Fruit fly (Drosophila melanogaster) whole organism, embryonic: Measurements from ENCODE around the gene Ssk.

Experiments
- Abd-B ChIP-seq: fragments of 200-800 bp; sonication (Bioruptor generic); optimal IDR thresholded peaks from 2 replicates; lab custom pipeline; 2018; ENCODE audit warnings: missing biosample characterization, mild to moderate bottlenecking, missing genetic modification characterization, moderate library complexity
- BEAF-32 ChIP-seq: fragments of 200-800 bp; sonication (Bioruptor generic); optimal IDR thresholded peaks from 3 replicates; lab custom pipeline; 2017; ENCODE audit warnings: missing biosample characterization, missing genetic modification characterization, mild to moderate bottlenecking, moderate library complexity, missing genetic modification reagents
- Blimp-1 ChIP-seq: fragments of 200-800 bp; sonication (Bioruptor generic); optimal IDR thresholded peaks from 3 replicates; lab custom pipeline; 2018; ENCODE audit warnings: missing biosample characterization, missing genetic modification characterization, mild to moderate bottlenecking, moderate library complexity, missing genetic modification reagents
- CG11504 ChIP-seq: fragments of 200-800 bp; sonication (Bioruptor generic); optimal IDR thresholded peaks from 3 replicates; lab custom pipeline; 2019; ENCODE audit warnings: missing biosample characterization, mild to moderate bottlenecking, missing genetic modification characterization, moderate library complexity
- CG12391 ChIP-seq: fragments of 200-800 bp; sonication (Bioruptor generic); optimal IDR thresholded peaks from 3 replicates; lab custom pipeline; 2018; ENCODE audit warnings: missing biosample characterization, mild to moderate bottlenecking, missing genetic modification characterization, moderate library complexity
- CG13287 ChIP-seq: fragments of 200-800 bp; sonication (Bioruptor generic); IDR thresholded peaks from 2 replicates; pipeline ENCODE4 v1.3.6; 2022; ENCODE audit warnings: missing biosample characterization, missing genetic modification characterization; ENCODE audit not compliant: partially characterized antibody
- CG1647 ChIP-seq: fragments of 200-800 bp; sonication (Bioruptor generic); optimal IDR thresholded peaks from 3 replicates; lab custom pipeline; 2016; ENCODE audit warnings: missing biosample characterization, missing genetic modification characterization
- CG16813 ChIP-seq: fragments of 200-800 bp; sonication (Bioruptor generic); IDR thresholded peaks from 3 replicates; pipeline ENCODE4 v1.3.6; 2022; ENCODE audit warnings: missing biosample characterization, missing genetic modification characterization; ENCODE audit not compliant: partially characterized antibody
- CG2116 ChIP-seq: fragments of 200-800 bp; sonication (Bioruptor generic); optimal IDR thresholded peaks from 3 replicates; lab custom pipeline; 2018; ENCODE audit warnings: missing biosample characterization, mild to moderate bottlenecking, missing genetic modification characterization
- CG34224 ChIP-seq: fragments of 200-800 bp; sonication (Bioruptor generic); IDR thresholded peaks from 3 replicates; pipeline ENCODE4 v1.3.6; 2022; ENCODE audit warnings: missing biosample characterization, missing genetic modification characterization; ENCODE audit not compliant: partially characterized antibody
- CG5180 ChIP-seq: fragments of 200-800 bp; sonication (Bioruptor generic); optimal IDR thresholded peaks from 3 replicates; lab custom pipeline; 2017; ENCODE audit warnings: missing biosample characterization, missing genetic modification characterization, mild to moderate bottlenecking, moderate library complexity, missing genetic modification reagents
- CG8478 ChIP-seq: fragments of >200 bp; optimal IDR thresholded peaks from 2 replicates; lab custom pipeline; 2018
- D ChIP-seq, 2 experiments: fragments of 200-800 bp in 1 of 2; fragments of >200 bp in 1 of 2; sonication (Bioruptor generic) in 1 of 2; optimal IDR thresholded peaks; 2 replicates in 1 of 2; 3 replicates in 1 of 2; lab custom pipeline; 2017; ENCODE audit warnings: mild to moderate bottlenecking in 1 of 2, missing biosample characterization in 1 of 2, missing genetic modification characterization in 1 of 2, missing genetic modification reagents in 1 of 2
- Dfd ChIP-seq, 2 experiments: fragments of >200 bp; optimal IDR thresholded peaks; 2 replicates each; lab custom pipeline; 2017; ENCODE audit warnings: missing biosample characterization in 2 of 2, missing genetic modification characterization in 2 of 2
- Dref ChIP-seq: fragments of 200-800 bp; sonication (Bioruptor generic); IDR thresholded peaks from 2 replicates; pipeline ENCODE4 v1.3.6; 2022; ENCODE audit warnings: missing biosample characterization, missing genetic modification characterization
- Gsc ChIP-seq: fragments of 200-800 bp; sonication (Bioruptor generic); IDR thresholded peaks from 2 replicates; pipeline ENCODE4 v1.3.6; 2022; ENCODE audit warnings: missing biosample characterization, missing genetic modification characterization
- HLH4C ChIP-seq: fragments of 200-800 bp; sonication (Bioruptor generic); IDR thresholded peaks from 3 replicates; pipeline ENCODE4 v1.3.6; 2022; ENCODE audit warnings: missing biosample characterization, missing genetic modification characterization; ENCODE audit not compliant: partially characterized antibody
- Hey ChIP-seq: fragments of 200-800 bp; sonication (Bioruptor generic); optimal IDR thresholded peaks from 3 replicates; lab custom pipeline; 2018; ENCODE audit warnings: missing biosample characterization, mild to moderate bottlenecking, missing genetic modification characterization
- Hmx ChIP-seq: fragments of 200-800 bp; sonication (Bioruptor generic); optimal IDR thresholded peaks from 2 replicates; lab custom pipeline; 2016; ENCODE audit warnings: missing biosample characterization, missing genetic modification characterization
- Lim3 ChIP-seq: fragments of 200-800 bp; sonication (Bioruptor generic); IDR thresholded peaks from 2 replicates; pipeline ENCODE4 v1.3.6; 2022; ENCODE audit warnings: missing biosample characterization, missing genetic modification characterization
- MBD-R2 ChIP-seq: fragments of 200-800 bp; sonication (Bioruptor generic); IDR thresholded peaks from 2 replicates; pipeline ENCODE4 v1.3.6; 2022; ENCODE audit warnings: missing biosample characterization, missing genetic modification characterization
- Mad ChIP-seq: fragments of 200-800 bp; sonication (Bioruptor generic); optimal IDR thresholded peaks from 2 replicates; lab custom pipeline; 2016; ENCODE audit warnings: missing biosample characterization, missing genetic modification characterization
- Ptx1 ChIP-seq: fragments of 200-800 bp; sonication (Bioruptor generic); IDR thresholded peaks from 2 replicates; pipeline ENCODE4 v1.3.6; 2022; ENCODE audit warnings: missing biosample characterization, missing genetic modification characterization
- Scr ChIP-seq: fragments of 200-800 bp; sonication (Bioruptor generic); IDR thresholded peaks from 2 replicates; pipeline ENCODE4 v1.3.6; 2022; ENCODE audit warnings: missing biosample characterization, missing genetic modification characterization; ENCODE audit not compliant: partially characterized antibody
- Xbp1 ChIP-seq: fragments of 200-800 bp; sonication (Bioruptor generic); optimal IDR thresholded peaks from 3 replicates; lab custom pipeline; 2016; ENCODE audit warnings: missing biosample characterization, mild to moderate bottlenecking, missing genetic modification characterization
- amos ChIP-seq: fragments of 200-800 bp; sonication (Bioruptor generic); IDR thresholded peaks from 2 replicates; pipeline ENCODE4 v1.3.6; 2022; ENCODE audit warnings: missing biosample characterization, missing genetic modification characterization; ENCODE audit not compliant: partially characterized antibody
- ase ChIP-seq: fragments of 200-800 bp; sonication (Bioruptor generic); IDR thresholded peaks from 3 replicates; pipeline ENCODE4 v1.3.6; 2022; ENCODE audit warnings: missing biosample characterization, missing genetic modification characterization
- bbx ChIP-seq: fragments of 200-800 bp; sonication (Bioruptor generic); IDR thresholded peaks from 2 replicates; pipeline ENCODE4 v1.3.6; 2022; ENCODE audit warnings: missing biosample characterization, missing genetic modification characterization; ENCODE audit not compliant: partially characterized antibody
- bsh ChIP-seq, 2 experiments: fragments of 200-800 bp; sonication (Bioruptor generic); optimal IDR thresholded peaks; 2 replicates each; lab custom pipeline; 2017 to 2018; ENCODE audit warnings: mild to moderate bottlenecking in 2 of 2, missing biosample characterization in 2 of 2, missing genetic modification characterization in 2 of 2, moderate library complexity in 1 of 2
- caup ChIP-seq: fragments of 200-800 bp; sonication (Bioruptor generic); optimal IDR thresholded peaks from 3 replicates; lab custom pipeline; 2017; ENCODE audit warnings: missing biosample characterization, mild to moderate bottlenecking, missing genetic modification characterization, moderate library complexity; ENCODE audit not compliant: severe bottlenecking
- cg ChIP-seq: fragments of 200-800 bp; sonication (Bioruptor generic); optimal IDR thresholded peaks from 3 replicates; lab custom pipeline; 2019; ENCODE audit warnings: missing biosample characterization, mild to moderate bottlenecking, missing genetic modification characterization, moderate library complexity
- cwo ChIP-seq: fragments of 200-800 bp; sonication (Bioruptor generic); optimal IDR thresholded peaks from 3 replicates; lab custom pipeline; 2017; ENCODE audit warnings: missing biosample characterization, missing genetic modification characterization, mild to moderate bottlenecking, moderate library complexity, missing genetic modification reagents
- dmrt99B ChIP-seq: fragments of 200-800 bp; sonication (Bioruptor generic); optimal IDR thresholded peaks from 2 replicates; lab custom pipeline; 2018; ENCODE audit warnings: missing biosample characterization, mild to moderate bottlenecking, missing genetic modification characterization, moderate library complexity
- emc ChIP-seq: fragments of 200-800 bp; sonication (Bioruptor generic); optimal IDR thresholded peaks from 2 replicates; lab custom pipeline; 2016; ENCODE audit warnings: missing biosample characterization, missing genetic modification characterization
- ftz-f1 ChIP-seq: fragments of 200-800 bp; sonication (Bioruptor generic); optimal IDR thresholded peaks from 2 replicates; lab custom pipeline; 2016; ENCODE audit warnings: missing biosample characterization, missing genetic modification characterization
- inv ChIP-seq: fragments of 200-800 bp; sonication (Bioruptor generic); IDR thresholded peaks from 2 replicates; pipeline ENCODE4 v1.3.6; 2022; ENCODE audit warnings: missing biosample characterization, missing genetic modification characterization; ENCODE audit not compliant: partially characterized antibody
- lilli ChIP-seq: fragments of 200-800 bp; sonication (Bioruptor generic); optimal IDR thresholded peaks from 3 replicates; lab custom pipeline; 2016; ENCODE audit warnings: missing biosample characterization, missing genetic modification characterization
- mld ChIP-seq: fragments of 200-800 bp; sonication (Bioruptor generic); IDR thresholded peaks from 3 replicates; pipeline ENCODE4 v1.3.6; 2022; ENCODE audit warnings: missing biosample characterization, missing genetic modification characterization; ENCODE audit not compliant: partially characterized antibody
- peb ChIP-seq: fragments of 200-800 bp; sonication (Bioruptor generic); IDR thresholded peaks from 2 replicates; pipeline ENCODE4 v1.3.6; 2022; ENCODE audit warnings: missing biosample characterization, missing genetic modification characterization
- pzg ChIP-seq: fragments of 200-800 bp; sonication (Bioruptor generic); optimal IDR thresholded peaks from 3 replicates; lab custom pipeline; 2018; ENCODE audit warnings: missing biosample characterization, mild to moderate bottlenecking, missing genetic modification characterization, moderate library complexity
- rib ChIP-seq: fragments of 200-800 bp; sonication (Bioruptor generic); IDR thresholded peaks from 2 replicates; pipeline ENCODE4 v1.3.6; 2022; ENCODE audit warnings: missing biosample characterization, missing genetic modification characterization
- sens ChIP-seq: fragments of 200-800 bp; sonication (Bioruptor generic); peaks from one replicate; lab custom pipeline; 2016; ENCODE audit warnings: missing biosample characterization, missing genetic modification characterization
- sug ChIP-seq: fragments of 200-800 bp; optimal IDR thresholded peaks from 2 replicates; lab custom pipeline; 2019; ENCODE audit warnings: missing biosample characterization, mild to moderate bottlenecking, missing genetic modification characterization, moderate library complexity
- vnd ChIP-seq: fragments of 200-800 bp; sonication (Bioruptor generic); IDR thresholded peaks from 3 replicates; pipeline ENCODE4 v1.3.6; 2022; ENCODE audit warnings: missing biosample characterization, missing genetic modification characterization; ENCODE audit not compliant: partially characterized antibody
- vvl ChIP-seq: fragments of 200-800 bp; sonication (Bioruptor generic); IDR thresholded peaks from 2 replicates; pipeline ENCODE4 v1.3.6; 2022; ENCODE audit warnings: missing biosample characterization, missing genetic modification characterization
- zfh2 ChIP-seq: fragments of 200-800 bp; sonication (Bioruptor generic); optimal IDR thresholded peaks from 2 replicates; lab custom pipeline; 2016; ENCODE audit warnings: missing biosample characterization, missing genetic modification characterization

Gene Ssk

DNA sequence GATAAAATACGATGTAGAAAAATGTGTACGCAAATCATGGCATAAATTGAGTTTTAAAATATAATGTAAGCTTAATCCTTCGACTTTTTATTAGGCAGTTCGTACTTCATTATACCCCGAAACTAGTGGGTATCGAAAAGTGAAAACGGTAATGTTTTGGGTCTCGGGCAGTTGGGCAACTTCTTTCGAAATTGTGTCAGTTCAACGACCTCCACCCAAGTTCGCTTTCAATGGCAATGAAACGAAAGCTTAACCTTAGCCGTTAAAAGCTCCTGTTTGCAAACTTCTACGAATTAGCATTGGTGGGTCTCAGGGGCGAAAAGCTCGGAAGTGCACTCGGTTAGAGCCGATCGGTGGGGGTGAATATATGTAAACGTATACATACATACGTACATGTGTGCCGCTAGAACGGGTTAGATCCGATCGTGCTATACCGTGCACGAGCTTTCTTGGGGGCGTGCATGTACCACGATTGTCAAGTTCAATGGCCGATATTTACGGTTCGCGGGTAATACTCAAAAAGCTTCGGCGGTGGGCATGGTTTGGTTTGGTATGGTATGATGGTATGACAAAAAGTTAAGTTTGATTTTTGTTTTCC, 42.0 kb downstream of the Ssk start (continued):
- no peak for TF ChIP-seq HLH4C (GFP tag; lab: Robert Waterston, UW)
- no peak for TF ChIP-seq Ptx1 (GFP tag; lab: Robert Waterston, UW)
- no peak for TF ChIP-seq caup (GFP tag; lab: Kevin White, UChicago)
- TF ChIP-seq CG1647: no peak
- 0 out of 2 replicates have a peak, but pooled peaks have one; percentile 21 for TF ChIP-seq vvl
- peak; percentile 26 for TF ChIP-seq BEAF-32 (GFP tag; lab: Kevin White, UChicago)
- TF ChIP-seq ase (GFP tag; lab: Robert Waterston, UW): no peak
- TF ChIP-seq pzg (GFP tag; lab: Kevin White, UChicago): peak; percentile 4
- TF ChIP-seq CG5180 (GFP tag; lab: Kevin White, UChicago): peak; percentile 69
- TF ChIP-seq Scr: peak; percentile 48; the same call in 1 of the 2 replicates
- peak; percentile 45; the same call in 1 of the 3 replicates for TF ChIP-seq mld (GFP tag; lab: Robert Waterston, UW)
- TF ChIP-seq rib: peak; percentile 33; the same call in 1 of the 2 replicates
- peak; percentile 99 for TF ChIP-seq Blimp-1 (GFP tag; lab: Kevin White, UChicago)
- TF ChIP-seq peb (GFP tag; lab: Robert Waterston, UW): no peak
- TF ChIP-seq Gsc (GFP tag; lab: Robert Waterston, UW): no peak
- TF ChIP-seq Dref: no peak
- peak; percentile 55; the same call in 1 of the 2 replicates for TF ChIP-seq amos
- TF ChIP-seq cwo (GFP tag; lab: Kevin White, UChicago): peak; percentile 43
- TF ChIP-seq Hmx: no peak
- TF ChIP-seq vnd: 0 out of 3 replicates have a peak, but pooled peaks have one; percentile 33
- TF ChIP-seq sens (GFP tag; lab: Kevin White, UChicago): peak; percentile 46
- peak; percentile 62 for TF ChIP-seq CG34224
- peak; percentile 91 for TF ChIP-seq ftz-f1 (GFP tag; lab: Kevin White, UChicago)
- no peak for TF ChIP-seq CG11504 (tag; lab: Kevin White, UChicago)
- no peak for TF ChIP-seq zfh2
- peak; percentile 41; the same call in 1 of the 2 replicates for TF ChIP-seq inv (GFP tag; lab: Robert Waterston, UW)
- peak; percentile 19; the same call in 1 of the 2 replicates for TF ChIP-seq MBD-R2 (GFP tag; lab: Robert Waterston, UW)
- peak; percentile 45 for TF ChIP-seq cg (GFP tag; lab: Kevin White, UChicago)
- peak; percentile 31; the same call in 1 of the 2 replicates for TF ChIP-seq CG13287 (GFP tag; lab: Robert Waterston, UW)
- TF ChIP-seq CG12391: no peak
- TF ChIP-seq bsh (GFP tag; optimal IDR thresholded peaks at IDR 0.05; lab: Kevin White, UChicago): peak in 1 of 2 experiments; percentile 23
- TF ChIP-seq Mad (GFP tag; lab: Kevin White, UChicago): no peak
- 0 out of 3 replicates have a peak, but pooled peaks have one; percentile 43 for TF ChIP-seq CG16813 (GFP tag; lab: Robert Waterston, UW)
- TF ChIP-seq, all 482 proteins: peak for 30

DNA sequence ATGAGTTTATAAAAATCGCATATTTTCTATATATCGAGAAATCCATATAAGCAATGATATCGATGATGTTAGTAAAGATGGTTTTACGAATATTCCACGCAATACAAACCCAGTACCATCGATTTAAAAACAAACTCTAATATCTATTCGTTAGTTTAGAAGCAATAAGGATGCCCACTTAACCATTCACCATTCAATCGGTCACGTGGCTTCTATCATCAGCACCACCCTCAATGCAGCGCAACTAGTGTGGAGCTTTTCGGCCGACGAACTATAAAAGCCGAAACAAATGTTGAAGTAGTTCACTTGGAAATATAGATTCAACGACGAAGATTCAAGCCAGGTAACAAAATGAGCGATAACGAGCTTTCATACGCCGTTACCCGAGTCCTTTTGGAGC, 43.0 kb downstream of the Ssk start, which contains the start of gene CG13813:
Gene CG13813 (plus strand): TSS at position 301 of the 400 bp plus-strand sequence.
- TF ChIP-seq sug (tag; lab: Kevin White, UChicago): no peak

DNA sequence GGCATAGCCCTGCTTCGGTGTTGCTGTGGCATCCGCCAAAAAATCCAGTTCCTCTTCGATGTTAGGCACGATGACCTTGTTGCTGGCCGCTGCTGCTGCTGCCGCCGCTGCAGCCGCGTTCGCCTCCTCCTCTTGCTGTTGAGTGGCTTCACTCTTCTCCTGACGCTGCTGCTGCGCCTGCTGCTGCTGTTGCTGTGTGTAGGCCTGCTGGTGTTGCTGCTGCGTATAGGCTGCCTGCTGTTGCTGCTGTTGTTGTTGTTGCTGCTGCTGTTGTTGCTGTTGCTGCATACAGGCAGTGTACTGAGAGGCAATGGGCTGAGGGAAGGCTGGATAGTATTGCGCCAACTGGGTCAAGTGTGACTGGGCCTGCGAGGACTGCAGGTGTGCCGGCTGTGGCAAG, 48.8 kb downstream of the Ssk start:
- no peak for TF ChIP-seq Xbp1
- TF ChIP-seq emc: no peak
- TF ChIP-seq bbx (GFP tag; lab: Robert Waterston, UW): no peak
- TF ChIP-seq Dfd (GFP tag; optimal IDR thresholded peaks at IDR 0.05; lab: Kevin White, UChicago): peak in 1 of 2 experiments; percentile 84
- no peak for TF ChIP-seq lilli
- no peak for TF ChIP-seq D (optimal IDR thresholded peaks at IDR 0.05; lab: Kevin White, UChicago)
- no peak for TF ChIP-seq D (GFP tag; optimal IDR thresholded peaks at IDR 0.05; lab: Kevin White, UChicago)
- TF ChIP-seq Lim3 (GFP tag; lab: Robert Waterston, UW): no peak
- TF ChIP-seq mld (GFP tag; lab: Robert Waterston, UW): no peak
- TF ChIP-seq Hey: no peak
- peak; percentile 78 for TF ChIP-seq CG8478 (lab: Kevin White, UChicago)
- TF ChIP-seq peb (GFP tag; lab: Robert Waterston, UW): no peak
- no peak for TF ChIP-seq dmrt99B (tag; lab: Kevin White, UChicago)
- no peak for TF ChIP-seq CG2116 (GFP tag; lab: Kevin White, UChicago)
- no peak for TF ChIP-seq Abd-B (GFP tag; lab: Kevin White, UChicago)
